Fruit fly (Drosophila melanogaster) whole organism, embryonic: ENCODE data around the gene CG13995.

Experiments used
- ATbp ChIP-seq: fragments of 200-800 bp; sonication (Bioruptor generic); optimal IDR thresholded peaks from 2 replicates; lab custom pipeline; 2017; ENCODE audit warnings: missing biosample characterization, mild to moderate bottlenecking, missing genetic modification characterization, missing genetic modification reagents
- Abd-B ChIP-seq: fragments of 200-800 bp; sonication (Bioruptor generic); optimal IDR thresholded peaks from 2 replicates; lab custom pipeline; 2018; ENCODE audit warnings: missing biosample characterization, mild to moderate bottlenecking, missing genetic modification characterization, moderate library complexity
- CG10274 ChIP-seq: fragments of 200-800 bp; sonication (Bioruptor generic); optimal IDR thresholded peaks from 3 replicates; lab custom pipeline; 2017; ENCODE audit warnings: missing biosample characterization, mild to moderate bottlenecking, missing genetic modification characterization
- CG10543 ChIP-seq: fragments of 200-800 bp; sonication (Bioruptor generic); optimal IDR thresholded peaks from 3 replicates; lab custom pipeline; 2017; ENCODE audit warnings: missing biosample characterization, mild to moderate bottlenecking, missing genetic modification characterization, moderate library complexity
- CG11560 ChIP-seq: fragments of 200-800 bp; sonication (Bioruptor generic); IDR thresholded peaks from 3 replicates; pipeline ENCODE4 v1.3.6; 2022; ENCODE audit warnings: missing biosample characterization, missing genetic modification characterization
- CG12744 ChIP-seq: fragments of 200-800 bp; sonication (Bioruptor generic); optimal IDR thresholded peaks from 2 replicates; lab custom pipeline; 2016; ENCODE audit warnings: missing biosample characterization, missing genetic modification characterization
- CG13123 ChIP-seq: fragments of 200-800 bp; sonication (Bioruptor generic); optimal IDR thresholded peaks from 2 replicates; lab custom pipeline; 2016; ENCODE audit warnings: missing biosample characterization, missing genetic modification characterization
- CG13296 ChIP-seq: fragments of 200-800 bp; sonication (Bioruptor generic); optimal IDR thresholded peaks from 3 replicates; lab custom pipeline; 2018; ENCODE audit warnings: missing biosample characterization, mild to moderate bottlenecking, missing genetic modification characterization
- CG14014 ChIP-seq: fragments of 200-800 bp; sonication (Bioruptor generic); IDR thresholded peaks from 2 replicates; pipeline ENCODE4 v1.3.6; 2022; ENCODE audit warnings: missing biosample characterization, missing genetic modification characterization
- CG14860 ChIP-seq: fragments of 200-800 bp; sonication (Bioruptor generic); IDR thresholded peaks from 3 replicates; pipeline ENCODE4 v1.3.6; 2022; ENCODE audit warnings: missing biosample characterization, missing genetic modification characterization; ENCODE audit not compliant: partially characterized antibody
- CG1529 ChIP-seq: fragments of 200-800 bp; sonication (Bioruptor generic); optimal IDR thresholded peaks from 3 replicates; lab custom pipeline; 2018; ENCODE audit warnings: missing biosample characterization, missing genetic modification characterization
- CG1603 ChIP-seq: fragments of 200-800 bp; sonication (Bioruptor generic); optimal IDR thresholded peaks from 2 replicates; lab custom pipeline; 2019; ENCODE audit warnings: missing biosample characterization, mild to moderate bottlenecking, missing genetic modification characterization, moderate library complexity
- CG1647 ChIP-seq: fragments of 200-800 bp; sonication (Bioruptor generic); optimal IDR thresholded peaks from 3 replicates; lab custom pipeline; 2016; ENCODE audit warnings: missing biosample characterization, missing genetic modification characterization
- CG17612 ChIP-seq: fragments of 200-800 bp; sonication (Bioruptor generic); IDR thresholded peaks from 2 replicates; pipeline ENCODE4 v1.3.6; 2022; ENCODE audit warnings: missing biosample characterization, missing genetic modification characterization
- CG2120 ChIP-seq: fragments of 200-800 bp; sonication (Bioruptor generic); optimal IDR thresholded peaks from 3 replicates; lab custom pipeline; 2016; ENCODE audit warnings: missing biosample characterization, missing genetic modification characterization
- CG3281 ChIP-seq: fragments of 200-800 bp; sonication (Bioruptor generic); optimal IDR thresholded peaks from 3 replicates; lab custom pipeline; 2017; ENCODE audit warnings: missing biosample characterization, mild to moderate bottlenecking, missing genetic modification characterization
- CG34224 ChIP-seq: fragments of 200-800 bp; sonication (Bioruptor generic); IDR thresholded peaks from 3 replicates; pipeline ENCODE4 v1.3.6; 2022; ENCODE audit warnings: missing biosample characterization, missing genetic modification characterization; ENCODE audit not compliant: partially characterized antibody
- CG34422 ChIP-seq: fragments of 200-800 bp; sonication (Bioruptor generic); IDR thresholded peaks from 3 replicates; pipeline ENCODE4 v1.3.6; 2022; ENCODE audit warnings: missing biosample characterization, missing genetic modification characterization
- CG3847 ChIP-seq: fragments of 200-800 bp; sonication (Bioruptor generic); IDR thresholded peaks from 2 replicates; pipeline ENCODE4 v1.3.6; 2022; ENCODE audit warnings: missing biosample characterization, missing genetic modification characterization
- CG4360 ChIP-seq: fragments of 200-800 bp; sonication (Bioruptor generic); IDR thresholded peaks from 2 replicates; pipeline ENCODE4 v1.3.6; 2022; ENCODE audit warnings: missing biosample characterization, missing genetic modification characterization
- CG9609 ChIP-seq: fragments of 200-800 bp; sonication (Bioruptor generic); optimal IDR thresholded peaks from 3 replicates; lab custom pipeline; 2016; ENCODE audit warnings: missing biosample characterization, missing genetic modification characterization
- CG9727 ChIP-seq: fragments of 200-800 bp; sonication (Bioruptor generic); optimal IDR thresholded peaks from 3 replicates; lab custom pipeline; 2017; ENCODE audit warnings: missing biosample characterization, mild to moderate bottlenecking, missing genetic modification characterization
- CkIIα-i1 ChIP-seq: fragments of 200-800 bp; sonication (Bioruptor generic); IDR thresholded peaks from 2 replicates; pipeline ENCODE4 v1.3.6; 2022; ENCODE audit warnings: missing biosample characterization, missing genetic modification characterization
- D19A ChIP-seq: fragments of 200-800 bp; optimal IDR thresholded peaks from 3 replicates; lab custom pipeline; 2019; ENCODE audit warnings: missing biosample characterization, mild to moderate bottlenecking, missing genetic modification characterization, moderate library complexity
- Dip2 ChIP-seq: fragments of 200-800 bp; sonication (Bioruptor generic); IDR thresholded peaks from 2 replicates; pipeline ENCODE4 v1.3.6; 2022; ENCODE audit warnings: missing biosample characterization, missing genetic modification characterization
- Elba2 ChIP-seq: fragments of 200-800 bp; sonication (Bioruptor generic); optimal IDR thresholded peaks from 3 replicates; lab custom pipeline; 2016; ENCODE audit warnings: missing biosample characterization, missing genetic modification characterization
- HLH4C ChIP-seq: fragments of 200-800 bp; sonication (Bioruptor generic); IDR thresholded peaks from 3 replicates; pipeline ENCODE4 v1.3.6; 2022; ENCODE audit warnings: missing biosample characterization, missing genetic modification characterization; ENCODE audit not compliant: partially characterized antibody
- Hsf ChIP-seq: fragments of 200-800 bp; sonication (Bioruptor generic); optimal IDR thresholded peaks from 3 replicates; lab custom pipeline; 2016; ENCODE audit warnings: missing biosample characterization, missing genetic modification characterization
- MESR4 ChIP-seq: fragments of 200-800 bp; sonication (Bioruptor generic); optimal IDR thresholded peaks from 2 replicates; lab custom pipeline; 2018; ENCODE audit warnings: missing biosample characterization, mild to moderate bottlenecking, missing genetic modification characterization, moderate library complexity
- Med ChIP-seq: fragments of 200-800 bp; sonication (Bioruptor generic); peaks from one replicate; lab custom pipeline; 2016; ENCODE audit warnings: missing biosample characterization, missing genetic modification characterization, mild to moderate bottlenecking, inconsistent platforms, moderate library complexity
- NC2β ChIP-seq: fragments of 200-800 bp; sonication (Bioruptor generic); optimal IDR thresholded peaks from 2 replicates; lab custom pipeline; 2016; ENCODE audit warnings: missing biosample characterization, missing genetic modification characterization
- PHDP ChIP-seq: fragments of 200-800 bp; sonication (Bioruptor generic); optimal IDR thresholded peaks from 3 replicates; lab custom pipeline; 2018; ENCODE audit warnings: missing biosample characterization, mild to moderate bottlenecking, missing genetic modification characterization, moderate library complexity
- Tbp ChIP-seq: fragments of >200 bp; optimal IDR thresholded peaks from 2 replicates; lab custom pipeline; 2018; ENCODE audit warnings: missing biosample characterization, missing genetic modification characterization
- abd-A ChIP-seq: fragments of 200-800 bp; sonication (Bioruptor generic); optimal IDR thresholded peaks from 3 replicates; lab custom pipeline; 2019; ENCODE audit warnings: missing biosample characterization, mild to moderate bottlenecking, missing genetic modification characterization, moderate library complexity
- ash1 ChIP-seq: fragments of 200-800 bp; sonication (Bioruptor generic); optimal IDR thresholded peaks from 2 replicates; lab custom pipeline; 2018; ENCODE audit warnings: missing biosample characterization, mild to moderate bottlenecking, missing genetic modification characterization
- caup ChIP-seq: fragments of 200-800 bp; sonication (Bioruptor generic); optimal IDR thresholded peaks from 3 replicates; lab custom pipeline; 2017; ENCODE audit warnings: missing biosample characterization, mild to moderate bottlenecking, missing genetic modification characterization, moderate library complexity; ENCODE audit not compliant: severe bottlenecking
- cg ChIP-seq: fragments of 200-800 bp; sonication (Bioruptor generic); optimal IDR thresholded peaks from 3 replicates; lab custom pipeline; 2019; ENCODE audit warnings: missing biosample characterization, mild to moderate bottlenecking, missing genetic modification characterization, moderate library complexity
- crol ChIP-seq: fragments of 200-800 bp; sonication (Bioruptor generic); IDR thresholded peaks from 2 replicates; pipeline ENCODE4 v1.3.6; 2022; ENCODE audit warnings: missing biosample characterization, missing genetic modification characterization
- dmrt99B ChIP-seq: fragments of 200-800 bp; sonication (Bioruptor generic); optimal IDR thresholded peaks from 2 replicates; lab custom pipeline; 2018; ENCODE audit warnings: missing biosample characterization, mild to moderate bottlenecking, missing genetic modification characterization, moderate library complexity
- dysf ChIP-seq: fragments of 200-800 bp; sonication (Bioruptor generic); IDR thresholded peaks from 3 replicates; pipeline ENCODE4 v1.3.6; 2022; ENCODE audit warnings: missing biosample characterization, missing genetic modification characterization
- fd64A ChIP-seq: fragments of 200-800 bp; sonication (Bioruptor generic); optimal IDR thresholded peaks from 3 replicates; lab custom pipeline; 2018; ENCODE audit warnings: missing biosample characterization, mild to moderate bottlenecking, missing genetic modification characterization
- fru ChIP-seq: fragments of >200 bp; optimal IDR thresholded peaks from 2 replicates; lab custom pipeline; 2017
- hkb ChIP-seq, 2 experiments: fragments of 200-800 bp in 1 of 2; fragments of >200 bp in 1 of 2; sonication (Bioruptor generic) in 1 of 2; IDR thresholded peaks in 1 of 2; optimal IDR thresholded peaks in 1 of 2; 2 replicates each; pipeline versions ENCODE4 v1.3.6 to Lab custom; 2017 to 2022; ENCODE audit warnings: missing biosample characterization in 1 of 2, missing genetic modification characterization in 1 of 2
- knrl ChIP-seq: fragments of 200-800 bp; sonication (Bioruptor generic); IDR thresholded peaks from 3 replicates; pipeline ENCODE4 v1.3.6; 2022; ENCODE audit warnings: missing biosample characterization, missing genetic modification characterization; ENCODE audit not compliant: partially characterized antibody
- lilli ChIP-seq: fragments of 200-800 bp; sonication (Bioruptor generic); optimal IDR thresholded peaks from 3 replicates; lab custom pipeline; 2016; ENCODE audit warnings: missing biosample characterization, missing genetic modification characterization
- onecut ChIP-seq: fragments of 200-800 bp; sonication (Bioruptor generic); IDR thresholded peaks from 2 replicates; pipeline ENCODE4 v1.3.6; 2022; ENCODE audit warnings: missing biosample characterization, missing genetic modification characterization
- peb ChIP-seq: fragments of 200-800 bp; sonication (Bioruptor generic); IDR thresholded peaks from 2 replicates; pipeline ENCODE4 v1.3.6; 2022; ENCODE audit warnings: missing biosample characterization, missing genetic modification characterization
- so ChIP-seq: fragments of 200-800 bp; sonication (Bioruptor generic); IDR thresholded peaks from 3 replicates; pipeline ENCODE4 v1.3.6; 2022; ENCODE audit warnings: missing biosample characterization, missing genetic modification characterization
- sqz ChIP-seq: fragments of 200-800 bp; sonication (Bioruptor generic); optimal IDR thresholded peaks from 3 replicates; lab custom pipeline; 2018; ENCODE audit warnings: missing biosample characterization, mild to moderate bottlenecking, missing genetic modification characterization
- wdn ChIP-seq: fragments of 200-800 bp; sonication (Bioruptor generic); IDR thresholded peaks from 2 replicates; pipeline ENCODE4 v1.3.6; 2022; ENCODE audit warnings: missing biosample characterization, missing genetic modification characterization

Gene CG13995

DNA sequence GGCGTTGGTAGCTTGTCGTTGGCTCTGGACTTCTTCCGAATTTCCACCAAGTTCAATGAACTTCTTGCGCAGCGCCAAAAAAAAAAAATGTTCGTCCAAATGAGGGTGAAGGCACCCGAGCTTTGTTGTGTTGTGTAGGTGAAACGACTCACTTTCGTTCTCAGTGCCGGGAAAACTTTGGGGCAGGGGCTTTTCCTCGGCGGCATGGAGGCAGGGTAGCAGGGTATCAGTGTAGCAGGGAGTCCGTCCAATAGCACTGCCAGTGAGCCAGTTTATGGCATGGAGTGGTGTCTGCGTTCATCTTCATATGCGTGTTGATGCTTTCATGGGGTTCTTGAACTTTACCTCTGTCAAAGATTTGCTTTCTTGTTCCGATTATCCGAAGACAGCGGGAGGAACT, 20.2 kb downstream of the CG13995 start (continued):
- no peak for TF ChIP-seq PHDP
- no peak for TF ChIP-seq wdn (GFP tag; lab: Robert Waterston, UW)
- TF ChIP-seq CG11560 (tag; lab: Robert Waterston, UW): no peak
- TF ChIP-seq CG3847 (GFP tag; lab: Robert Waterston, UW): no peak
- TF ChIP-seq so (GFP tag; lab: Robert Waterston, UW): no peak
- TF ChIP-seq knrl (GFP tag; lab: Robert Waterston, UW): no peak
- TF ChIP-seq Elba2 (GFP tag; lab: Kevin White, UChicago): no peak
- TF ChIP-seq CG17612 (GFP tag; lab: Robert Waterston, UW): no peak
- TF ChIP-seq ATbp (GFP tag; lab: Kevin White, UChicago): no peak
- TF ChIP-seq CG1529: no peak
- no peak for TF ChIP-seq CG3281 (GFP tag; lab: Kevin White, UChicago)
- TF ChIP-seq Abd-B (GFP tag; lab: Kevin White, UChicago): no peak
- no peak for TF ChIP-seq dysf
- no peak for TF ChIP-seq Tbp (GFP tag; lab: Kevin White, UChicago)
- 0 out of 2 replicates have a peak, but pooled peaks have one; percentile 10 for TF ChIP-seq peb (GFP tag; lab: Robert Waterston, UW)
- TF ChIP-seq Med (GFP tag; lab: Kevin White, UChicago): peak; percentile 60
- peak; percentile 68 for TF ChIP-seq abd-A (tag; lab: Kevin White, UChicago)
- no peak for TF ChIP-seq CG2120 (GFP tag; lab: Kevin White, UChicago)
- no peak for TF ChIP-seq CG4360
- peak; percentile 34 for TF ChIP-seq CG10274 (GFP tag; lab: Kevin White, UChicago)
- TF ChIP-seq crol (GFP tag; lab: Robert Waterston, UW): peak; percentile 60; the same call in 1 of the 2 replicates
- no peak for TF ChIP-seq CG9727 (GFP tag; lab: Kevin White, UChicago)
- TF ChIP-seq CG10543 (GFP tag; lab: Kevin White, UChicago): peak; percentile 39
- no peak for TF ChIP-seq MESR4 (GFP tag; lab: Kevin White, UChicago)
- TF ChIP-seq CG12744: no peak
- TF ChIP-seq CG9609 (GFP tag; lab: Kevin White, UChicago): no peak
- TF ChIP-seq sqz (GFP tag; lab: Kevin White, UChicago): peak; percentile 72
- no peak for TF ChIP-seq CG34224 (GFP tag; lab: Robert Waterston, UW)
- no peak for TF ChIP-seq caup (GFP tag; lab: Kevin White, UChicago)
- TF ChIP-seq Dip2: no peak
- TF ChIP-seq hkb (optimal IDR thresholded peaks at IDR 0.05; lab: Kevin White, UChicago): no peak
- TF ChIP-seq hkb (GFP tag; IDR thresholded peaks at IDR 0.05; lab: Robert Waterston, UW): 0 out of 2 replicates have a peak, but pooled peaks have one; percentile 21
- peak; percentile 8 for TF ChIP-seq fd64A
- TF ChIP-seq D19A (tag; lab: Kevin White, UChicago): no peak
- no peak for TF ChIP-seq dmrt99B (tag; lab: Kevin White, UChicago)
- no peak for TF ChIP-seq CG1603 (tag; lab: Kevin White, UChicago)
- TF ChIP-seq Hsf: no peak
- no peak for TF ChIP-seq lilli (GFP tag; lab: Kevin White, UChicago)
- no peak for TF ChIP-seq onecut (GFP tag; lab: Robert Waterston, UW)
- TF ChIP-seq cg (GFP tag; lab: Kevin White, UChicago): peak; percentile 2
- no peak for TF ChIP-seq CG14860 (GFP tag; lab: Robert Waterston, UW)
- TF ChIP-seq CG13123 (GFP tag; lab: Kevin White, UChicago): no peak
- TF ChIP-seq CG34422: 0 out of 3 replicates have a peak, but pooled peaks have one; percentile 20
- no peak for TF ChIP-seq CG1647
- no peak for TF ChIP-seq CG13296
- no peak for TF ChIP-seq ash1 (GFP tag; lab: Kevin White, UChicago)
- TF ChIP-seq fru (lab: Kevin White, UChicago): no peak
- TF ChIP-seq CkIIα-i1 (GFP tag; lab: Robert Waterston, UW): no peak
- no peak for TF ChIP-seq NC2β (GFP tag; lab: Kevin White, UChicago)
- TF ChIP-seq HLH4C (GFP tag; lab: Robert Waterston, UW): no peak
- no peak for TF ChIP-seq CG14014
